Worm (Caenorhabditis elegans): ENCODE data around the gene C36C5.15.

C36C5.15 gene

ce11 chrV:3162299-3162698, 6.3 kb downstream of the C36C5.15 start:
- TF ChIP-seq unc-62 (GFP tag; optimal IDR thresholded peaks at IDR 0.05), result no peak

DNA sequence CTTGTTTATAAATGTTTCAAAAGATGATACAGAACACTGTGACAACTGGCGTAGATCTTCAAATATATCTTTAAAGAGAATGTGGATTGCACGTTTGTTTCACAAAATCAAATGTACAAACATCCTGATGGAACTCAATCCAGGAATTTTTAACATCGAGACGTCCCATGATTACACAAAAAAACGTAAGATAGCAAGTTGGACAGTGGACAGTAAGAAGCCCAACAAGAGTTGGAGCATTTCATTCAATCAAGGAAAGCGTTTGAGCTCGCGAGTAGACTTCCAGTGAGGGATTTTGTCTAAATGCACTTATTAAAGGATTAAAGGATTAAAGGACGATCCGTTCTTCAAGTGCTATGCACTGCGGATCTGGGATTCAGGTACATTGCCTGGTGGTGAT, 9.3 kb downstream of the C36C5.15 start, which contains the start of gene C36C5.12:
C36C5.12 (minus strand) TSS at position 101 of the 400 bp plus-strand sequence.
- no peak for TF ChIP-seq unc-62 (GFP tag; optimal IDR thresholded peaks at IDR 0.05)

DNA sequence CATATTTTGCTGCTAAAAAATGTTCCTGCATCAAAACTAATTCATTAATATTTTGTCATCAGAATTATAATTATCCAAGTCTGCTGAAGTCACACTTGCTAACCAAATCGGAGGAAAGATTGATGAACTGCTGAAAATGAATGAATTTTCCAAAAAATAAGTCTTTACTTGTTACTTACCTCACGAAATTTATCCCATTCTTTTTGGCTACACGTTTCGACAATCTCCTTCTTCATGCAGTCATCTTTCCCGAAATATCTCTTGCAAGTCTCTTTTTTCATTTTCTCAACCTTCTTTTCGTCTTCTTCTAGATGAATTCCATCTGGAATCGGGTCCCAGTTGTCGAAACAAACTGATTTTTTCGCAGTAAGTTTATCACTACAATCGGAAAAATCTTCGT, 10.2 kb downstream of the C36C5.15 start:
- TF ChIP-seq unc-62 (GFP tag; optimal IDR thresholded peaks at IDR 0.05), result no peak

- TF ChIP-seq unc-62 (GFP tag; optimal IDR thresholded peaks at IDR 0.05), result no peak
Observed at ce11 chrV:3156786-3157185, 11.8 kb downstream of the C36C5.15 start, which contains the start of gene exh-1. Gene exh-1, plus strand, starts transcription at chrV:3157086.

ce11 chrV:3155072-3155471, 13.5 kb downstream of the C36C5.15 start, which contains the start of gene srab-7:
Gene srab-7, minus strand, starts transcription at chrV:3155172.
- TF ChIP-seq unc-62 (GFP tag; optimal IDR thresholded peaks at IDR 0.05), result no peak

DNA sequence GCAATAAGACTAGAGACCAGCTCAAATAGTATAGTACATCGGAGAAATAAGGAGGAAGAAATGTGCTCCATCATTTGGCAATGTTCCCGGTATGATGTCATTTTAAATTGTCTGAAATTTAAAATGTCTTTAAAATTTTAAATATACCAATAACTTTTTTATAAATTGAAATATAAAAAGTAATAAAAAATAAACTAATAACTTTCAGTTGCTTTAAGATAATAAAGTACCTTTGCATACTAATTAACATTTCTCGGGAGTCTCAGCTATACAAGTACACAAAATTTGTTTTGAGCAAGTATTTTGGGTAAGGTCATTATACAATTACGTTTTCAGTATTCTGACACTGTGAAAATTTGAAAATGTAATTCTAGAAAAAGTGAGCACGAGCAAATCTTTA, 16.7 kb downstream of the C36C5.15 start, which contains the start of gene srab-6:
srab-6 (minus strand) TSS at position 101 of the 400 bp plus-strand sequence.
- TF ChIP-seq unc-62 (GFP tag; optimal IDR thresholded peaks at IDR 0.05), result no peak

- TF ChIP-seq unc-62 (GFP tag; optimal IDR thresholded peaks at IDR 0.05), result no peak
Observed at ce11 chrV:3149910-3150428, 18.6 kb downstream of the C36C5.15 start.

DNA sequence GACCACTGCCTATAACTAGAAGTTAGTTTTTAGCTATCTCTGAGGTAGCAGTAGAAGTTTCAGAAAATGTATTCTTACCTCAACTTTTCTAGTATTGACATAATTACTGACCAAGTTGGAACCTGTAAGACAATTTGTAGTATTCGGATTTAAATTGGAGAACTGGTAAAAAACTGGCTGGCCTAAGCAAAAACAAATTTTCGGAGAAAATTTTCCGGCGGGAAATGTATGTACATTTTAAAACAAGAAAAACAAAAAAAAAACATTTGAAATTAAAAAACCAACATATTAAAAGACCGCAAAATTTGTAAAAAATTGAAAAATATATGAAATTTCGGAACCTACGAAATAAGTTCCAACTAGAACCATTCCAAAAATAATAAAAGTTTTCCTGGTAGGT, 21.6 kb downstream of the C36C5.15 start, which contains the start of gene srab-11:
srab-11 (minus strand) TSS at position 101 of the 400 bp plus-strand sequence.
- no peak for TF ChIP-seq unc-62 (GFP tag; optimal IDR thresholded peaks at IDR 0.05)

ce11 chrV:3145241-3145640, 23.3 kb downstream of the C36C5.15 start:
- TF ChIP-seq unc-62 (GFP tag; optimal IDR thresholded peaks at IDR 0.05), result no peak

- no peak for TF ChIP-seq unc-62 (GFP tag; optimal IDR thresholded peaks at IDR 0.05)
Observed at ce11 chrV:3144494-3144893, 24.1 kb downstream of the C36C5.15 start, which contains the start of gene srab-10. Gene srab-10, minus strand, starts transcription at chrV:3144594.

DNA sequence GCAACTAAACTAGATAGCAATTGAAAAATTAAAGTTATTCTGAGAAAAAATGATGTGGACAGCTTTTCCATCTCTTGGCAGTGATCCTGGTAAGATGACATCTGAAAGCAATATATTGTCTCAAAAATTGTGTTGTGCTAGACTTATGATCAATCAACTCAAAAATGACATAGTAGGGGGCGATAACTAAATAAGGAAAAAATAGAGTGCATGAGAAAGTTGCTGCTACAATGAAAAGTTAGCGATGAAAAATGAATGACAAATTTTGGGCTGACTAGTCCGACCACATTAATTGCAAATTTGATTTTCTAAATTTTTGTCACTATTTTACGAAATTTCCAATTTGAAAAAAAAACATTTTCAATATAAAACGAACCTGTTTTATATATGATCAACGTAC, 27.4 kb downstream of the C36C5.15 start, which contains the start of gene srab-9:
srab-9 (minus strand) TSS at position 101 of the 400 bp plus-strand sequence.
- TF ChIP-seq unc-62 (GFP tag; optimal IDR thresholded peaks at IDR 0.05), result no peak

DNA sequence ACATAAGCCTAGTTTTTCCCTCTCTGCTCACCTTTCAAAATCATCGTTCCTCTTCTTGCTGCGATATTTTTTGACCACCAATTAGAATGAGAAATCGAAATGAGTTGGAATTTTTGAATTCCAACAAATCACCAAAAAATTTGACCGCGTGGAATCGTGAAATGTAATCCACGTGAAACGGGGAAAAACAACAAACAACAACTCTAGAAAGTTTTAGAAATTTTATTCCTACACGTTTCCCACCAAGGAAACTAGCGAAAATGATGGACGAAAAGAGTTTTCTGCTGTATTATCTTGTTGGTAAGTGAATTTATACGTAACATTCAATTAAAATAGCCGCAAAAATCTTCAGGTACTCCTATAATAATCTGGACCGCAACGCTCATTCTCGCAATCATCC, 30.1 kb downstream of the C36C5.15 start, which contains the start of the genes irld-3 and F02C9.1:
irld-3 (minus strand) TSS at position 101 of the 400 bp plus-strand sequence.
F02C9.1 (plus strand) TSS at position 216 of the 400 bp plus-strand sequence.
- no peak for TF ChIP-seq unc-62 (GFP tag; optimal IDR thresholded peaks at IDR 0.05)

ce11 chrV:3133293-3133755, 35.2 kb downstream of the C36C5.15 start, which contains the start of gene F02C9.2:
Gene F02C9.2, plus strand, starts transcription at chrV:3133705.
- TF ChIP-seq unc-62 (GFP tag; optimal IDR thresholded peaks at IDR 0.05), result no peak

DNA sequence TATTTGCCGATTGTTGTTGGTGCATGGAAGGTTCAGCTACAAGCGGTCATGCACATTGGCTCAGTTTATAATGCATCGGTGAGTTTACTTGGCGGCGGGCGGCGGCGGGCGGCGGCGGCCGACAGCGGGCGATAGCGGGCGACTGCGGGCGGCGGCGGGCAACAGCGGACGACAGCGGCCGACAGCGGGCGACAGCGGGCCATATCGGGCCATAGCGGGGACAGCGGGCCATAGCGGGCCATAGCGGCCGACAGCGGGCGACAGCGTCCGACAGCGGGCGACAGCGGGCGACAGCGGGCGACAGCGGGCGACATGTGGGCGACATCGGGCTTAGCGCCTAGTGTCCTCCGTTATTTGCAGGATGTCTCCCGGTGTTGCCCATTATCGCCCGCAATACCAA, 36.4 kb downstream of the C36C5.15 start:
- no peak for TF ChIP-seq unc-62 (GFP tag; optimal IDR thresholded peaks at IDR 0.05)

ce11 chrV:3128803-3129202, 39.7 kb downstream of the C36C5.15 start, which contains the start of gene tat-6:
Gene tat-6, plus strand, starts transcription at chrV:3129103.
- TF ChIP-seq unc-62 (GFP tag; optimal IDR thresholded peaks at IDR 0.05), result no peak

ce11 chrV:3127670-3128069, 40.9 kb downstream of the C36C5.15 start, which contains the start of gene Y73C8C.10:
Gene Y73C8C.10, minus strand, starts transcription at chrV:3127770.
- TF ChIP-seq unc-62 (GFP tag; optimal IDR thresholded peaks at IDR 0.05), result no peak

DNA sequence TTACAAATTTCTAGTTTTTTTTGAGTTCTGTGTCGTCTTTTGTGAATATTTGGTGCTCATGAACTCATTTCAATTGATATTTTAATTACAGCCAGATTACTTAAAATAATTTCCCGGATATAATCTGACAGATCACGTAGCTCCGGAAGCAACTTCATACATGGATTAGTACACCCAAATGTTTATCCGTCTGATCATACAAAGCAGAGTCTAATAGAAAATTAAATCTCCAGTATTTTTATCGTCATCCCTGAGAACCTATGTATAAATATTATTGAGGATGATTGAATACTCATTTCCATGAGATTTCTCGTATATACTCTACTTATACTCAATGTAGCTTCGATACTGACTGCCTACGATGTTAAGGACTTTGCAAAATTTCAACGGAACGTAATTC, 43.6 kb downstream of the C36C5.15 start, which contains the start of gene Y73C8C.12:
Y73C8C.12 (plus strand) TSS at position 301 of the 400 bp plus-strand sequence.
- TF ChIP-seq unc-62 (GFP tag; optimal IDR thresholded peaks at IDR 0.05), result no peak
